Fruit fly (Drosophila melanogaster) whole organism, embryonic: ENCODE measurements around the gene polo.
A peak's percentile ranks its signal among the peaks of the same experiment; 100 is the strongest.

ENCODE experiments used
- Ada2b ChIP-seq: fragments of 200-800 bp; sonication (Bioruptor generic); IDR thresholded peaks from 2 replicates; pipeline ENCODE4 v1.3.6; 2022; ENCODE audit warnings: missing biosample characterization, missing genetic modification characterization
- Aef1 ChIP-seq: fragments of 200-800 bp; sonication (Bioruptor generic); IDR thresholded peaks from 3 replicates; pipeline ENCODE4 v1.3.6; 2022; ENCODE audit warnings: missing biosample characterization, missing genetic modification characterization
- Asciz ChIP-seq: fragments of 200-800 bp; sonication (Bioruptor generic); optimal IDR thresholded peaks from 2 replicates; lab custom pipeline; 2017; ENCODE audit warnings: missing biosample characterization, mild to moderate bottlenecking, missing genetic modification characterization, missing genetic modification reagents
- Bgb ChIP-seq: fragments of 200-800 bp; sonication (Bioruptor generic); IDR thresholded peaks from 2 replicates; pipeline ENCODE4 v1.3.6; 2022; ENCODE audit warnings: missing biosample characterization, missing genetic modification characterization; ENCODE audit not compliant: partially characterized antibody
- CG14860 ChIP-seq: fragments of 200-800 bp; sonication (Bioruptor generic); IDR thresholded peaks from 3 replicates; pipeline ENCODE4 v1.3.6; 2022; ENCODE audit warnings: missing biosample characterization, missing genetic modification characterization; ENCODE audit not compliant: partially characterized antibody
- CG1603 ChIP-seq: fragments of 200-800 bp; sonication (Bioruptor generic); optimal IDR thresholded peaks from 2 replicates; lab custom pipeline; 2019; ENCODE audit warnings: missing biosample characterization, mild to moderate bottlenecking, missing genetic modification characterization, moderate library complexity
- CG32532 ChIP-seq: fragments of 200-800 bp; sonication (Bioruptor generic); IDR thresholded peaks from 2 replicates; pipeline ENCODE4 v1.3.6; 2022; ENCODE audit warnings: missing biosample characterization, missing genetic modification characterization
- CG4617 ChIP-seq: fragments of 200-800 bp; sonication (Bioruptor generic); optimal IDR thresholded peaks from 3 replicates; lab custom pipeline; 2016; ENCODE audit warnings: missing biosample characterization, missing genetic modification characterization, borderline replicate concordance
- CG5953 ChIP-seq: fragments of 200-800 bp; sonication (Bioruptor generic); IDR thresholded peaks from 2 replicates; pipeline ENCODE4 v1.3.6; 2022; ENCODE audit warnings: missing biosample characterization, missing genetic modification characterization
- CG6272 ChIP-seq: fragments of 200-800 bp; sonication (Bioruptor generic); IDR thresholded peaks from 2 replicates; pipeline ENCODE4 v1.3.6; 2022; ENCODE audit warnings: missing biosample characterization, missing genetic modification characterization
- CG6765 ChIP-seq: fragments of 200-800 bp; sonication (Bioruptor generic); optimal IDR thresholded peaks from 3 replicates; lab custom pipeline; 2017; ENCODE audit warnings: missing biosample characterization, mild to moderate bottlenecking, missing genetic modification characterization
- CG7745 ChIP-seq: fragments of 200-800 bp; sonication (Bioruptor generic); optimal IDR thresholded peaks from 2 replicates; lab custom pipeline; 2018; ENCODE audit warnings: missing biosample characterization, mild to moderate bottlenecking, missing genetic modification characterization, moderate library complexity
- CG8281 ChIP-seq: fragments of 200-800 bp; sonication (Bioruptor generic); optimal IDR thresholded peaks from 2 replicates; lab custom pipeline; 2018; ENCODE audit warnings: missing biosample characterization, mild to moderate bottlenecking, missing genetic modification characterization, moderate library complexity
- CG8359 ChIP-seq: fragments of 200-800 bp; sonication (Bioruptor generic); optimal IDR thresholded peaks from 2 replicates; lab custom pipeline; 2017; ENCODE audit warnings: missing biosample characterization, mild to moderate bottlenecking, missing genetic modification characterization, borderline replicate concordance
- Chrac-16 ChIP-seq: fragments of 200-800 bp; sonication (Bioruptor generic); optimal IDR thresholded peaks from 3 replicates; lab custom pipeline; 2016; ENCODE audit warnings: missing biosample characterization, missing genetic modification characterization
- Ets65A ChIP-seq: fragments of 200-800 bp; sonication (Bioruptor generic); peaks from one replicate; lab custom pipeline; 2016; ENCODE audit warnings: missing biosample characterization, missing genetic modification characterization
- Fer3 ChIP-seq: fragments of 200-800 bp; sonication (Bioruptor generic); optimal IDR thresholded peaks from 2 replicates; lab custom pipeline; 2018; ENCODE audit warnings: missing biosample characterization, mild to moderate bottlenecking, missing genetic modification characterization, moderate library complexity
- HLH3B ChIP-seq: fragments of 200-800 bp; sonication (Bioruptor generic); IDR thresholded peaks from 2 replicates; pipeline ENCODE4 v1.3.6; 2022; ENCODE audit warnings: missing biosample characterization, missing genetic modification characterization
- HLH4C ChIP-seq: fragments of 200-800 bp; sonication (Bioruptor generic); IDR thresholded peaks from 3 replicates; pipeline ENCODE4 v1.3.6; 2022; ENCODE audit warnings: missing biosample characterization, missing genetic modification characterization; ENCODE audit not compliant: partially characterized antibody
- Hr51 ChIP-seq, 2 experiments: fragments of 200-800 bp; sonication (Bioruptor generic); optimal IDR thresholded peaks; 2 replicates in 1 of 2; 3 replicates in 1 of 2; lab custom pipeline; 2016 to 2018; ENCODE audit warnings: missing biosample characterization in 2 of 2, missing genetic modification characterization in 2 of 2, mild to moderate bottlenecking in 1 of 2, moderate library complexity in 1 of 2
- MBD-R2 ChIP-seq: fragments of 200-800 bp; sonication (Bioruptor generic); IDR thresholded peaks from 2 replicates; pipeline ENCODE4 v1.3.6; 2022; ENCODE audit warnings: missing biosample characterization, missing genetic modification characterization
- Sox102F ChIP-seq: fragments of 200-800 bp; sonication (Bioruptor generic); optimal IDR thresholded peaks from 2 replicates; lab custom pipeline; 2018; ENCODE audit warnings: missing biosample characterization, mild to moderate bottlenecking, missing genetic modification characterization, moderate library complexity
- Sry-δ ChIP-seq: fragments of 200-800 bp; sonication (Bioruptor generic); optimal IDR thresholded peaks from 2 replicates; lab custom pipeline; 2016; ENCODE audit warnings: missing biosample characterization, missing genetic modification characterization
- ab ChIP-seq: fragments of 200-800 bp; sonication (Bioruptor generic); optimal IDR thresholded peaks from 2 replicates; lab custom pipeline; 2016; ENCODE audit warnings: missing biosample characterization, missing genetic modification characterization
- amos ChIP-seq: fragments of 200-800 bp; sonication (Bioruptor generic); IDR thresholded peaks from 2 replicates; pipeline ENCODE4 v1.3.6; 2022; ENCODE audit warnings: missing biosample characterization, missing genetic modification characterization; ENCODE audit not compliant: partially characterized antibody
- caup ChIP-seq: fragments of 200-800 bp; sonication (Bioruptor generic); optimal IDR thresholded peaks from 3 replicates; lab custom pipeline; 2017; ENCODE audit warnings: missing biosample characterization, mild to moderate bottlenecking, missing genetic modification characterization, moderate library complexity; ENCODE audit not compliant: severe bottlenecking
- chinmo ChIP-seq: fragments of 200-800 bp; sonication (Bioruptor generic); IDR thresholded peaks from 4 replicates; pipeline ENCODE4 v1.3.6; 2022; ENCODE audit warnings: missing biosample characterization, missing genetic modification characterization; ENCODE audit not compliant: partially characterized antibody
- crp ChIP-seq, 2 experiments: fragments of 200-800 bp; sonication (Bioruptor generic); optimal IDR thresholded peaks; 2 replicates in 1 of 2; 3 replicates in 1 of 2; lab custom pipeline; 2017; ENCODE audit warnings: missing biosample characterization in 2 of 2, missing genetic modification characterization in 2 of 2, mild to moderate bottlenecking in 1 of 2, moderate library complexity in 1 of 2
- esg ChIP-seq: fragments of 200-800 bp; sonication (Bioruptor generic); conservative IDR thresholded peaks from 2 replicates; pipeline ENCODE4 v1.3.6; 2022; ENCODE audit warnings: missing biosample characterization, missing genetic modification characterization
- eve ChIP-seq, 2 experiments: fragments of >200 bp; optimal IDR thresholded peaks; 2 replicates each; lab custom pipeline; 2017; ENCODE audit warnings: missing biosample characterization in 2 of 2, missing genetic modification characterization in 2 of 2
- exex ChIP-seq: fragments of 200-800 bp; sonication (Bioruptor generic); optimal IDR thresholded peaks from 4 replicates; lab custom pipeline; 2018; ENCODE audit warnings: missing biosample characterization, mild to moderate bottlenecking, missing genetic modification characterization, moderate library complexity
- grau ChIP-seq: fragments of 200-800 bp; optimal IDR thresholded peaks from 3 replicates; lab custom pipeline; 2019; ENCODE audit warnings: missing biosample characterization, mild to moderate bottlenecking, missing genetic modification characterization, moderate library complexity
- grn ChIP-seq: fragments of 200-800 bp; sonication (Bioruptor generic); optimal IDR thresholded peaks from 3 replicates; lab custom pipeline; 2017; ENCODE audit warnings: missing biosample characterization, missing genetic modification characterization
- h ChIP-seq: fragments of >200 bp; optimal IDR thresholded peaks from 2 replicates; lab custom pipeline; 2017
- hbn ChIP-seq: fragments of 200-800 bp; sonication (Bioruptor generic); IDR thresholded peaks from 2 replicates; pipeline ENCODE4 v1.3.6; 2022; ENCODE audit warnings: missing biosample characterization, missing genetic modification characterization; ENCODE audit not compliant: partially characterized antibody
- lmd ChIP-seq: fragments of 200-800 bp; sonication (Bioruptor generic); IDR thresholded peaks from 2 replicates; pipeline ENCODE4 v1.3.6; 2022; ENCODE audit warnings: missing biosample characterization, missing genetic modification characterization
- mld ChIP-seq: fragments of 200-800 bp; sonication (Bioruptor generic); IDR thresholded peaks from 3 replicates; pipeline ENCODE4 v1.3.6; 2022; ENCODE audit warnings: missing biosample characterization, missing genetic modification characterization; ENCODE audit not compliant: partially characterized antibody
- nerfin-2 ChIP-seq: fragments of 200-800 bp; sonication (Bioruptor generic); IDR thresholded peaks from 2 replicates; pipeline ENCODE4 v1.3.6; 2022; ENCODE audit warnings: missing biosample characterization, missing genetic modification characterization; ENCODE audit not compliant: partially characterized antibody
- nmo ChIP-seq: fragments of 200-800 bp; sonication (Bioruptor generic); optimal IDR thresholded peaks from 2 replicates; lab custom pipeline; 2018; ENCODE audit warnings: missing biosample characterization, mild to moderate bottlenecking, missing genetic modification characterization, moderate library complexity
- nom ChIP-seq: fragments of 200-800 bp; sonication (Bioruptor generic); optimal IDR thresholded peaks from 2 replicates; lab custom pipeline; 2017; ENCODE audit warnings: missing biosample characterization, missing genetic modification characterization, mild to moderate bottlenecking, moderate library complexity, missing genetic modification reagents
- row ChIP-seq: fragments of 200-800 bp; sonication (Bioruptor generic); IDR thresholded peaks from 3 replicates; pipeline ENCODE4 v1.3.6; 2022; ENCODE audit warnings: missing biosample characterization, missing genetic modification characterization
- run ChIP-seq: fragments of 200-800 bp; sonication (Bioruptor generic); optimal IDR thresholded peaks from 3 replicates; lab custom pipeline; 2018; ENCODE audit warnings: missing biosample characterization, mild to moderate bottlenecking, missing genetic modification characterization
- sens ChIP-seq: fragments of 200-800 bp; sonication (Bioruptor generic); peaks from one replicate; lab custom pipeline; 2016; ENCODE audit warnings: missing biosample characterization, missing genetic modification characterization
- tna ChIP-seq: fragments of 200-800 bp; sonication (Bioruptor generic); IDR thresholded peaks from 2 replicates; pipeline ENCODE4 v1.3.6; 2022; ENCODE audit warnings: missing biosample characterization, missing genetic modification characterization; ENCODE audit not compliant: partially characterized antibody
- toy ChIP-seq: fragments of 200-800 bp; sonication (Bioruptor generic); IDR thresholded peaks from 2 replicates; pipeline ENCODE4 v1.3.6; 2022; ENCODE audit warnings: missing biosample characterization, missing genetic modification characterization
- trem ChIP-seq: fragments of 200-800 bp; optimal IDR thresholded peaks from 3 replicates; lab custom pipeline; 2019; ENCODE audit warnings: missing biosample characterization, mild to moderate bottlenecking, missing genetic modification characterization, moderate library complexity
- trh ChIP-seq: fragments of 200-800 bp; sonication (Bioruptor generic); optimal IDR thresholded peaks from 2 replicates; lab custom pipeline; 2016; ENCODE audit warnings: missing biosample characterization, missing genetic modification characterization
- twi ChIP-seq: fragments of 200-800 bp; optimal IDR thresholded peaks from 2 replicates; lab custom pipeline; 2019; ENCODE audit warnings: missing biosample characterization, mild to moderate bottlenecking, missing genetic modification characterization, moderate library complexity
- vnd ChIP-seq: fragments of 200-800 bp; sonication (Bioruptor generic); IDR thresholded peaks from 3 replicates; pipeline ENCODE4 v1.3.6; 2022; ENCODE audit warnings: missing biosample characterization, missing genetic modification characterization; ENCODE audit not compliant: partially characterized antibody
- zen ChIP-seq: fragments of 200-800 bp; sonication (Bioruptor generic); optimal IDR thresholded peaks from 3 replicates; lab custom pipeline; 2018; ENCODE audit warnings: missing biosample characterization, mild to moderate bottlenecking, missing genetic modification characterization, moderate library complexity

polo gene

dm6 chr3L:20296797-20297196 is 12.7 kb upstream of the polo start, which contains the start of gene FRG1 (continued):
- TF ChIP-seq Ets65A (GFP tag; lab: Kevin White, UChicago), result no peak
- no peak for TF ChIP-seq eve (GFP tag; optimal IDR thresholded peaks at IDR 0.05; lab: Kevin White, UChicago)
- TF ChIP-seq toy (GFP tag; lab: Robert Waterston, UW), result no peak
- no peak for TF ChIP-seq h (lab: Kevin White, UChicago)
- TF ChIP-seq zen (tag; lab: Kevin White, UChicago), result peak; percentile 36
- no peak for TF ChIP-seq Aef1 (GFP tag; lab: Robert Waterston, UW)
- peak; percentile 43 for TF ChIP-seq trem (tag; lab: Kevin White, UChicago)
- peak; percentile 61; the same call in 1 of the 3 replicates for TF ChIP-seq vnd
- no peak for TF ChIP-seq CG32532 (GFP tag; lab: Robert Waterston, UW)
- TF ChIP-seq grn (GFP tag; lab: Kevin White, UChicago), result peak; percentile 83
- no peak for TF ChIP-seq Asciz
- peak; percentile 73 for TF ChIP-seq MBD-R2 (GFP tag; lab: Robert Waterston, UW)
- no peak for TF ChIP-seq Ada2b (GFP tag; lab: Robert Waterston, UW)
- peak; percentile 72 for TF ChIP-seq hbn
- TF ChIP-seq CG8281 (tag; lab: Kevin White, UChicago), result no peak
- TF ChIP-seq nmo, result peak; percentile 9
- TF ChIP-seq CG1603 (tag; lab: Kevin White, UChicago), result peak; percentile 67
- TF ChIP-seq CG14860 (GFP tag; lab: Robert Waterston, UW), result peak; percentile 77
- peak; percentile 64 for TF ChIP-seq Sry-δ (GFP tag; lab: Kevin White, UChicago)
- no peak for TF ChIP-seq Chrac-16 (GFP tag; lab: Kevin White, UChicago)
- 0 out of 4 replicates have a peak, but pooled peaks have one; percentile 69 for TF ChIP-seq chinmo
- no peak for TF ChIP-seq caup (GFP tag; lab: Kevin White, UChicago)
- peak; percentile 60 for TF ChIP-seq tna (GFP tag; lab: Robert Waterston, UW)
- peak in 1 of 2 experiments; percentile 62 for TF ChIP-seq Hr51 (GFP tag; optimal IDR thresholded peaks at IDR 0.05; lab: Kevin White, UChicago)
- no peak for TF ChIP-seq lmd
- TF ChIP-seq Bgb (GFP tag; lab: Robert Waterston, UW), result peak; percentile 85
- TF ChIP-seq HLH3B (GFP tag; lab: Robert Waterston, UW), result no peak
- TF ChIP-seq ab, result no peak
- TF ChIP-seq sens, result peak; percentile 48
- no peak for TF ChIP-seq row (GFP tag; lab: Robert Waterston, UW)
- TF ChIP-seq esg (GFP tag; lab: Robert Waterston, UW), result no peak
- no peak for TF ChIP-seq CG6272
- TF ChIP-seq CG7745, result no peak
- peak; percentile 64; the same call in 2 of the 3 replicates for TF ChIP-seq mld
- TF ChIP-seq nom (GFP tag; lab: Kevin White, UChicago), result no peak
- TF ChIP-seq crp (GFP tag; optimal IDR thresholded peaks at IDR 0.05; lab: Kevin White, UChicago), result peak in 1 of 2 experiments; percentile 5
- TF ChIP-seq grau (tag; lab: Kevin White, UChicago), result peak; percentile 7
- no peak for TF ChIP-seq Sox102F
- TF ChIP-seq trh (GFP tag; lab: Kevin White, UChicago), result no peak
- no peak for TF ChIP-seq exex
- peak; percentile 78 for TF ChIP-seq HLH4C (GFP tag; lab: Robert Waterston, UW)
- TF ChIP-seq Fer3 (tag; lab: Kevin White, UChicago), result no peak
- peak; percentile 64 for TF ChIP-seq CG4617 (GFP tag; lab: Kevin White, UChicago)
- TF ChIP-seq twi (tag; lab: Kevin White, UChicago), result no peak
- no peak for TF ChIP-seq CG8359 (GFP tag; lab: Kevin White, UChicago)
- no peak for TF ChIP-seq run (tag; lab: Kevin White, UChicago)
- no peak for TF ChIP-seq CG5953 (GFP tag; lab: Robert Waterston, UW)
- TF ChIP-seq nerfin-2, result peak; percentile 70
- TF ChIP-seq CG6765 (GFP tag; lab: Kevin White, UChicago), result no peak
- peak; percentile 84 for TF ChIP-seq amos (GFP tag; lab: Robert Waterston, UW)
